Fruit fly (Drosophila melanogaster) whole organism, larva: ENCODE results near the gene nsl1.

Experiments used
- noc ChIP-seq: fragments of 200-800 bp; sonication (Bioruptor generic); optimal IDR thresholded peaks from 3 replicates; lab custom pipeline; 2019; ENCODE audit warnings: missing biosample characterization, mild to moderate bottlenecking, missing genetic modification characterization, moderate library complexity

The nsl1 gene

DNA sequence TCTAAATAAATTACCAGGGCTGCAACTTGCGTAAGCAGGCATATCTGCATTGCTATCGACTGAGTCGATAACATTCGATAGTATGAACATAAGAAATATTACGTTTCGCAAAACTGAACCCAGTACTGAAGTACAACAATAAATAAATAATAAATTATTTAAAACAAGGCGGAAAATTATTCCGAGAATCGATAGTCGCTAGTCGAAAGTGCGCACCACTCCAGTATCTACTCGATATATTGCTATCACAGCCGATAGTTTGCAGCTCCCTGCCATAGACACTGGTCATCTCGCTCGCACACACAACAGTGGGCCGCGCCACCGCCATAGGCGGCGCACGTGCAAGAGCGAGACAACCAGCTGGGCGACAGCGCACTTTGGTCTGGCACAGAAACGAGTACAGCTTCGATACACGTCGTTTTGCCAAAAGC is at the start of gene nsl1:
TSS of gene nsl1 (plus strand) at position 411 of the 431 bp plus-strand sequence.
- TF ChIP-seq noc (tag; lab: Kevin White, UChicago), result peak; percentile 33

- TF ChIP-seq noc (tag; lab: Kevin White, UChicago), result no peak
Measured at dm6 chr3R:15744354-15744753, 49.2 kb upstream of the nsl1 start, which contains the start of gene CG4520. CG4520 (plus strand) TSS chr3R:15744654.

- no peak for TF ChIP-seq noc (tag; lab: Kevin White, UChicago)
Measured at dm6 chr3R:15762815-15763214, 30.8 kb upstream of the nsl1 start, which contains the start of gene CG12784. CG12784 (plus strand) TSS chr3R:15763115.

DNA sequence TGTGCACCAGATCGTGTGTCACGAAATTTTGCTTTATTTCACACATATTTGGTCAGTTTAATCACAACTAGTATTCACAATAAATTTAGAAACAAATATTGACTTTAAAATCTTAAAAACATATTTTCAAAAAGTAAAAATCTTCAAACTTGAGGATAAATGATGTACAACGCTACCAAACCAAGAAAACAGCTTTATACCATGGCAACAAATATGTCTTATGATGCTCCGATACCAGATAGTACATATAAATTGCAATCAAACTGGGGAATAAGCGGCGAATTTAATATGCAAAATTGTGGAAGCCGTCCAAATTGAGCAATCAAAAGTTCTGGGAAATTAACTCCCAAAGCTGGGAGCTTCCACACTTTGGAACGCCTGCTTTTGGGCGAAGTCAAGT is 26.2 kb upstream of the nsl1 start, which contains the start of gene CG5623:
TSS of gene CG5623 (minus strand) at position 101 of the 400 bp plus-strand sequence.
- TF ChIP-seq noc (tag; lab: Kevin White, UChicago), result no peak

DNA sequence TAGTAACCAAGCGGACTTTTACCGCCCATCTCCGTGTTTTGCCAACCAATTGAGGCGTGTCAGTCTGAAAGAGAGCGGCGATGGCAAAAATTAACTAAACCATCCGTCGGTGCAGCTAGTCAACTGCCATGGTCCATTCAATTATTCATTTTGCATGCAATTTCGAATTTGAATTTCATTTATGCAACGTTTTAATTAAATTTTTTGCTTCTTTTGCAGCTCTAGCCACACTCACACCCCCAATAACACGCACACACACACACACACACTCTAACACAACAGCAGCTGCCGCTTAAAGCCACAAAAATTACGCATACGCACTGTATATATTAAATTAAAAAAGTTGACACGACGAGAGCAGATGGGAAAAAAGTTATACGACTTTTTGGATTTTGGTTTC is 24.7 kb upstream of the nsl1 start:
- TF ChIP-seq noc (tag; lab: Kevin White, UChicago), result no peak

dm6 chr3R:15774128-15774527 is 19.5 kb upstream of the nsl1 start, which contains the start of gene Ttc26:
Ttc26 (plus strand) TSS chr3R:15774416.
- no peak for TF ChIP-seq noc (tag; lab: Kevin White, UChicago)

DNA sequence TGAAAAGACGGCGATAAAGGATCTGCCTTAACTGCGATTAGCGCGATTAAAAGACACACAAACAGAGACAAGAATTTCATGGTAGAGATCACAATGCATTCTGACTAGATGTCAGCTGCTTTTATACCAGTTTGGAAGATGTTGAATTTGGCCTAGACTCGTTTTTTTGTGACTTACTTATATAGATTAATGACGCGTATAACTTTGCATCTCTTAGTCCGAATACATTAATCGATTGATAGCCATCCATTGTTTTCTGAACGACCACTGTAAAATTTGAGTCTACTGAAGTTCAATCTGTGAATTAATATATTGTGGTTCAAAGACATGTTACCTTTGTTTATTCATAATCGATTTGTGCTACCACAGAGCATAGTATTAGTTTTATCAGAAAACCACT is 18.3 kb upstream of the nsl1 start, which contains the start of gene CG45207:
TSS of gene CG45207 (minus strand) at position 101 of the 400 bp plus-strand sequence.
- no peak for TF ChIP-seq noc (tag; lab: Kevin White, UChicago)

DNA sequence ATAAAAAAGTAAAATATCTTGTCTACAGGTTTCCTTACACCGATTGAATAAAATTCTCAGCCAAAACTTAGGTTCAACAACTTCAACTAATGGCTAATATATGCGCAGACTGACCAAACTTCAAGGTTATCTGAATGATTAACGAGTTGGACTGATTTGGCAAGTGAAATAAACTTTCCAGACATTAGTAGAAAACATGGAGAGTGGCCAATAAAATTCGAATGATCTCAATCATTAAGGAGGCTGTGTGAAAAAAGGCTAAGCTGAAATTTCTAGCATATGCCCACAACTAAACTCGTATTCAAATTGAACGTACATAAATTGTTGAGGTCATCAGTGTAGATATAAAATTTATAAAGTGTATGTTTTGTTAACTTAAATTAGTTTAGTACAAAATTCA is 14.1 kb upstream of the nsl1 start, which contains the start of gene CG5614:
TSS of gene CG5614 (plus strand) at position 301 of the 400 bp plus-strand sequence.
- TF ChIP-seq noc (tag; lab: Kevin White, UChicago), result no peak

- no peak for TF ChIP-seq noc (tag; lab: Kevin White, UChicago)
Measured at dm6 chr3R:15784298-15784697, 9.3 kb upstream of the nsl1 start.

DNA sequence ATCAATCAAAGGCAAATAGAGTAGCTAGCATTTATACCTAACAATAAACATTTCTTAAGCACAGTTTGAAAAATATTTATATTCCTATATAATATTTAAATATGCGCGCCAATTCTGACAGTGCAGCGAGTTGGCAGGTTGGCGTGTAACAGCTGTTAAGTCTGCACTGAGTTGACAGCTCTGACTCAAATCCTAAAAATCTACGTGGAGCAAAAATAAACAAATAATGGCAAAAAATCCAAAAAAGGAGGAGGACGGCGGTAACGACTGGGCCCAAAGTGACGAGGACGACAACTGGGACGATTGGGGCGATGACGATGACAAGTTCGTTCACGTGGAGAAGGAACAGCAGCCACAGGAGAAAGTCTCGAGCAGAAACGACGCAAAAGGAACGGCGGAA is 7.0 kb upstream of the nsl1 start, which contains the start of gene CG9590:
TSS of gene CG9590 (plus strand) at position 166 of the 400 bp plus-strand sequence.
- no peak for TF ChIP-seq noc (tag; lab: Kevin White, UChicago)

DNA sequence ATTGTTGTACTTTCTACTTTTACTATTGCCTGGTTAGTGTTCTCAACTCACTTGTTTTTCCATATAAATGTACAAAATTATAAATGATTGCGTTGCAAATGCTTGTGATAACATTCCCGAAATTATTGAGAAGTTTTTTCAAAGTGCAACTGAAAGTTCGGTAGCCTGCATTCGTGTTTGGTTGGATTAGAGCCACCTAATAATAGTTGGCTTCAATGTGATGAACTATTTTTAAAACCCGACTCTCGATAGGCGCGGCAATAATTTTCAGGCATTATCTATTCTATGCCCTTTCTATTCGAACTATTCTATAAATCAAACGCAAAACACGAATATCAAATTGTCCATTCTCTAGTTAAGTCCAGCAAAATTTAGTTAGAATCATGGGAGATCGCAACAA is 5.4 kb upstream of the nsl1 start, which contains the start of gene Uros2:
TSS of gene Uros2 (plus strand) at position 301 of the 400 bp plus-strand sequence.
- TF ChIP-seq noc (tag; lab: Kevin White, UChicago), result no peak

DNA sequence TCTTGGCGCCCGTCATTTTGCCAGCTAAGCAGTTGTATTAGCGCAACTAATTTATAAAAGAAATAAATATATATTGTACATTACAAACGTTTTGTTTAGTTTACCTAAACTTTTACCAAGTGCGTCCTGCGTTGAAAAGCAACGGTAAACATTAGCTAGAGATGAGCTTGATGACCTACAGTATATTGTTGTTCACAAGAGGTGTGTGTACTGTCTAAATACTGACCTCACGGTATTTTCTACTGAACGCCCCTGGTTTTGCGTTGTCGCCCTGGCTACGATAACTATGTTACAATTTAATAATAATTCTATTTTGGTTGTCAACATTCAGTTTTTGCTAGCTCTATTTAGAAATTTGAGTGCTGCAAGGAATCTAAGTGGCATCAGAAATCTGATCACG is 1.2 kb upstream of the nsl1 start, which contains the start of gene Acyp2:
TSS of gene Acyp2 (plus strand) at position 262 of the 400 bp plus-strand sequence.
- no peak for TF ChIP-seq noc (tag; lab: Kevin White, UChicago)

- TF ChIP-seq noc (tag; lab: Kevin White, UChicago), result no peak
Measured at dm6 chr3R:15794258-15794727, 711 bp downstream of the nsl1 start.

- TF ChIP-seq noc (tag; lab: Kevin White, UChicago), result no peak
Measured at dm6 chr3R:15802006-15802405, 8.4 kb downstream of the nsl1 start, which contains the start of gene CG9593. CG9593 (plus strand) TSS chr3R:15802275.

DNA sequence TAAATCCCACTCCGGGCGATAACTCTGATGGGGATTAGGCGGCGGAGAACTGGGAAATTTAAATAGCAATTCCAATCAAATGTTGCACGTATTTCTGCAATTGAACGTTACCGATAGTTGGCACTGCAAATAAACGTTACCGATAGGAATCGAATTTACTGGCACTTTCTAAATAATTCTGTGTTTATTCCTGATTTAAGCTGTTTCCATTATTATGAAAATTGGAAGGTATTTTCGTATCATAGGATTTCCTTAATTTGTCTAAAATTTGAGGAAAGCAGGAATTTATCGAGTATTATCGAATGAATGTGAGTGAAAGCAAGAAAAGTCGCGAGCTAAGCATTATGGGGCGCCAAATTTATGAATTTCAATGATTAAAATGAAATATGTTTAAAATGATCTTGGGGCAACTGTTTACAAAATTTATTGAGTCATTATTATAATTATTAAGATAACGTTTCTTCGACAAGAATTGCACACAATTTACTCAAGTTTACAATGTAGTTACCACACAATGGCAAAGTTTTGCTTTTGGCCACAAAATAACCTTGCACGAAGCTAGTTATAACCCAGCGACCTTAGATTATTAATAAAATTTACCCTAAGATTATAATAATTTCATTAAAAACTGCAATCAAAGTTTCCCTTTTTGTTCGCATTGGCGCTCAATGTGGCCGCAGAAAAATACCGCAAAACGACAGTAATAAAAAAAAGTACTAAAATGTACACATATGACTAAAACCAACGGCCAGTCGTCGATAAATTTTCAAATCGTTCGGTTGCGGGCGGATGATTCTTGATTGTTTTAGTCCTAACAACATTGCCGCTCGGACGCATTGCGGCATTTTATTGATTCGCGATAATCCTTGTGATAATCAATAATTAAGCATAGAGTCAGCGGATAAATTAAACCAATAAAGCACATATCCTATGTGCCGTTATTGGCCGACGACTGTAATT is 10.2 kb downstream of the nsl1 start, which contains the start of gene alpha-Man-IIb:
TSS of gene alpha-Man-IIb (plus strand) at position 747 of the 960 bp plus-strand sequence.
- TF ChIP-seq noc (tag; lab: Kevin White, UChicago), result no peak

dm6 chr3R:15804678-15805077 is 11.1 kb downstream of the nsl1 start:
- no peak for TF ChIP-seq noc (tag; lab: Kevin White, UChicago)
